Fruit fly (Drosophila melanogaster): ENCODE measurements around the gene PIG-B.

DNA sequence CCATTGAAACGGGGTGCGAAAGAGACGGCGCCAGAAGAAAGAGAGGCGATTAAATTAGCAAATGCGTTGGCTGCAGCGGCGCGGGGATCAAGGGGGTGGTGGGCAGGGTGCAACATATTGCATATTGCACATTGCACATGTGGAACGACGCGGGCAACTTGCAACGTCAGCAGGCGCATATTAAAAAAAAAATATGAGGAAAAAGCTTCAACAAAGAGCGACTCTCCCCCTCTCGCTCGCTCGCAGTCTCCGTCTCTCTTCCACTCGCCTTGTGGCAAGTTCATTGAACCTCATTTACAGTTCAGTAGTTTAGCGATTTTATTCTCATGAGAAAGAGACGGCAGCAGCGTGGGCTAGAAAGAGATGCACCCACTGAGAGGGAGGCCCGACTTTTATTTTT, 27.1 kb upstream of the PIG-B start:
- TF ChIP-seq CG32121 (GFP tag; IDR thresholded peaks at IDR 0.05) (0 out of 2 replicates have a peak, but pooled peaks have one; percentile 13), fd96Ca (GFP tag; IDR thresholded peaks at IDR 0.05) (peak; percentile 63; the same call in 2 of the 3 replicates), D1 (tag; optimal IDR thresholded peaks at IDR 0.05) (no peak), CG8159 (tag; optimal IDR thresholded peaks at IDR 0.05) (no peak), CG34367 (tag; optimal IDR thresholded peaks at IDR 0.05) (no peak), CG13204 (GFP tag; optimal IDR thresholded peaks at IDR 0.05) (peak; percentile 32), CG12605 (GFP tag; IDR thresholded peaks at IDR 0.05) (no peak), CG14655 (GFP tag; optimal IDR thresholded peaks at IDR 0.05) (no peak), Pif1B (GFP tag; optimal IDR thresholded peaks at IDR 0.05) (no peak), CG15710 (tag; optimal IDR thresholded peaks at IDR 0.05) (no peak), gl (tag; optimal IDR thresholded peaks at IDR 0.05) (no peak), CG8301 (tag; optimal IDR thresholded peaks at IDR 0.05) (no peak)
